Fruit fly (Drosophila melanogaster): ENCODE data around the gene HDAC11.

The HDAC11 gene

dm6 chr3R:24810844-24811625 lies 45.0 kb downstream of the HDAC11 start (continued):
- TF ChIP-seq D19B (GFP tag; optimal IDR thresholded peaks at IDR 0.05) (peak; percentile 73), Blimp-1 (GFP tag; optimal IDR thresholded peaks at IDR 0.05) (peak; percentile 81), Xbp1 (GFP tag; optimal IDR thresholded peaks at IDR 0.05) (peak; percentile 91), Deaf1 (tag; optimal IDR thresholded peaks at IDR 0.05) (no peak), wor (GFP tag; IDR thresholded peaks at IDR 0.05) (peak; percentile 74), mam (GFP tag; optimal IDR thresholded peaks at IDR 0.05) (peak; percentile 90), CG1832 (GFP tag; optimal IDR thresholded peaks at IDR 0.05) (no peak), Antp (GFP tag; optimal IDR thresholded peaks at IDR 0.05) (peak; percentile 79), sob (GFP tag; IDR thresholded peaks at IDR 0.05) (peak; percentile 95), CG1233 (GFP tag; optimal IDR thresholded peaks at IDR 0.05) (peak; percentile 83), sim (GFP tag; IDR thresholded peaks at IDR 0.05) (0 out of 2 replicates have a peak, but pooled peaks have one; percentile 12), CG11093 (GFP tag; IDR thresholded peaks at IDR 0.05) (peak; percentile 80), Scr (GFP tag; IDR thresholded peaks at IDR 0.05; ENCODE audit: partially characterized antibody) (no peak), Myb (GFP tag; optimal IDR thresholded peaks at IDR 0.05) (peak; percentile 75), dm (GFP tag; optimal IDR thresholded peaks at IDR 0.05) (peak; percentile 71), Side (GFP tag; optimal IDR thresholded peaks at IDR 0.05) (peak; percentile 78), seq (GFP tag; IDR thresholded peaks at IDR 0.05) (peak; percentile 92), gem (tag; optimal IDR thresholded peaks at IDR 0.05) (peak; percentile 91), sr (GFP tag; IDR thresholded peaks at IDR 0.05) (peak; percentile 72; the same call in 2 of the 3 replicates), Dfd (GFP tag; optimal IDR thresholded peaks at IDR 0.05) (no peak), sisA (GFP tag; IDR thresholded peaks at IDR 0.05) (peak; percentile 87), kni (GFP tag; optimal IDR thresholded peaks at IDR 0.05) (no peak), CG11560 (tag; IDR thresholded peaks at IDR 0.05) (peak; percentile 76; the same call in 2 of the 3 replicates), NC2α (GFP tag; optimal IDR thresholded peaks at IDR 0.05) (peak; percentile 25), NfI (GFP tag; optimal IDR thresholded peaks at IDR 0.05) (peak; percentile 93), HmgZ (tag; optimal IDR thresholded peaks at IDR 0.05) (peak; percentile 93), CG8290 (GFP tag; optimal IDR thresholded peaks at IDR 0.05) (peak; percentile 8), CG8290 (tag; optimal IDR thresholded peaks at IDR 0.05) (peak in 1 of 2 experiments; percentile 98), ERR (GFP tag; optimal IDR thresholded peaks at IDR 0.05) (peak; percentile 86), CG4820 (GFP tag; optimal IDR thresholded peaks at IDR 0.05) (peak; percentile 84), CTCF (GFP tag; optimal IDR thresholded peaks at IDR 0.05) (peak; percentile 42), CG2889 (GFP tag; IDR thresholded peaks at IDR 0.05) (peak; percentile 78; the same call in 2 of the 3 replicates), salm (tag; optimal IDR thresholded peaks at IDR 0.05) (peak; percentile 85), bowl (GFP tag; IDR thresholded peaks at IDR 0.05) (peak; percentile 65; the same call in 1 of the 2 replicates), NK7.1 (GFP tag; optimal IDR thresholded peaks at IDR 0.05) (peak; percentile 67), wdn (GFP tag; IDR thresholded peaks at IDR 0.05) (peak; percentile 81), al (GFP tag; IDR thresholded peaks at IDR 0.05) (peak; percentile 87), cwo (GFP tag; optimal IDR thresholded peaks at IDR 0.05) (peak; percentile 85), Dp (GFP tag; optimal IDR thresholded peaks at IDR 0.05) (peak; percentile 2), ind (GFP tag; optimal IDR thresholded peaks at IDR 0.05) (peak; percentile 89), shn (GFP tag; optimal IDR thresholded peaks at IDR 0.05) (peak; percentile 77), so (GFP tag; IDR thresholded peaks at IDR 0.05) (peak; percentile 88), usp (GFP tag; optimal IDR thresholded peaks at IDR 0.05) (no peak), hth (optimal IDR thresholded peaks at IDR 0.05) (no peak), insv (GFP tag; optimal IDR thresholded peaks at IDR 0.05) (no peak), Fer2 (tag; optimal IDR thresholded peaks at IDR 0.05) (peak; percentile 83), CG3065 (GFP tag; optimal IDR thresholded peaks at IDR 0.05) (no peak), Nf-YA (GFP tag; IDR thresholded peaks at IDR 0.05) (peak; percentile 82), CG6689 (GFP tag; IDR thresholded peaks at IDR 0.05) (peak; percentile 88), CoRest (tag; optimal IDR thresholded peaks at IDR 0.05) (peak; percentile 91), toy (GFP tag; IDR thresholded peaks at IDR 0.05) (peak; percentile 67; the same call in 1 of the 2 replicates), fru (optimal IDR thresholded peaks at IDR 0.05) (no peak)
